Worm (Caenorhabditis elegans): ENCODE measurements around the gene rpl-16.
A peak's percentile ranks its signal among the peaks of the same experiment; 100 is the strongest.

Gene rpl-16

ce11 chrIII:3468384-3468783 is 35.0 kb downstream of the rpl-16 start:
- TF ChIP-seq daf-12 (tag; optimal IDR thresholded peaks at IDR 0.05) (no peak), nhr-237 (tag; optimal IDR thresholded peaks at IDR 0.05) (no peak), jun-1 (tag; optimal IDR thresholded peaks at IDR 0.05) (no peak), ceh-28 (tag; optimal IDR thresholded peaks at IDR 0.05) (no peak), nfya-1 (tag; optimal IDR thresholded peaks at IDR 0.05; ENCODE audit: insufficient read depth) (no peak), lin-15B (tag; optimal IDR thresholded peaks at IDR 0.05) (peak; percentile 7), pqm-1 (tag; optimal IDR thresholded peaks at IDR 0.05) (no peak), elt-1 (tag; optimal IDR thresholded peaks at IDR 0.05) (no peak), fkh-10 (GFP tag; optimal IDR thresholded peaks at IDR 0.05) (no peak), ceh-9 (tag; optimal IDR thresholded peaks at IDR 0.05) (no peak), sea-2 (GFP tag; optimal IDR thresholded peaks at IDR 0.05) (no peak), elt-2 (tag; optimal IDR thresholded peaks at IDR 0.05) (peak; percentile 52), tbx-2 (tag; optimal IDR thresholded peaks at IDR 0.05) (no peak)

- TF ChIP-seq nfya-1 (tag; optimal IDR thresholded peaks at IDR 0.05; ENCODE audit: insufficient read depth), result peak; percentile 93
- no peak for TF ChIP-seq nhr-11 (tag; optimal IDR thresholded peaks at IDR 0.05)
These were observed 36.4 kb downstream of the rpl-16 start for ce11 chrIII:3467013-3467412.

- TF ChIP-seq skn-1 (tag; optimal IDR thresholded peaks at IDR 0.05), result no peak
These were observed 42.0 kb downstream of the rpl-16 start, which contains the start of gene pph-6 for ce11 chrIII:3461403-3461802. Gene pph-6 (plus strand): TSS chrIII:3461703.

DNA sequence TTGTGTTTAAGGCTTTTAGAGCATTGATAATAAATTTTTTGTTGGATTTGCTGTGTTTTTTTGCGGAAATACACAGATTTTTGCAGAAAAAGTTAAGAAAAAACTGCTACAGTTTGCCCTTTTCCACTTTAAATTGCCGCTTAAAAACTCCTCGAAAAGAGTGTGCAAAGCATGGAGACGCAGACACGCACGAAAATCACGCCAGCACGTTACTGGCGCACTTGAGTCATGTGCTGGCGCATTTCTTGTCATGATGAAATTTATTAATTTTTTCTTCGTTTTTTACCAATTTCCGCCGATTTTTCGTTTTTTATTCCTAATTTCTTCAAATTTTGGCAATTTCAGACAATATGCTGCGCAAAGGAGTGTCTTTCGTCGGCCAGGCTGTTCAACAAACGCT is 43.3 kb downstream of the rpl-16 start, which contains the start of gene C34C12.8:
Gene C34C12.8, plus strand, starts transcription at position 346 of the 400 bp plus-strand sequence.
- no peak for TF ChIP-seq unc-39 (tag; optimal IDR thresholded peaks at IDR 0.05)
- peak; percentile 57 for TF ChIP-seq nhr-11 (tag; optimal IDR thresholded peaks at IDR 0.05)
- peak; percentile 1 for TF ChIP-seq pqm-1 (tag; optimal IDR thresholded peaks at IDR 0.05)
- no peak for TF ChIP-seq elt-3 (tag; optimal IDR thresholded peaks at IDR 0.05)
- peak in 1 of 2 experiments; percentile 30 for TF ChIP-seq eor-1 (tag; optimal IDR thresholded peaks at IDR 0.05)
- peak; percentile 91 for TF ChIP-seq lsy-12 (tag; optimal IDR thresholded peaks at IDR 0.05)
- no peak for TF ChIP-seq nhr-237 (tag; optimal IDR thresholded peaks at IDR 0.05)
- TF ChIP-seq sea-2 (GFP tag; optimal IDR thresholded peaks at IDR 0.05), result no peak
- peak; percentile 66 for TF ChIP-seq elt-2 (tag; optimal IDR thresholded peaks at IDR 0.05)
- peak; percentile 6 for TF ChIP-seq unc-62 (GFP tag; optimal IDR thresholded peaks at IDR 0.05)
- TF ChIP-seq nhr-76 (tag; optimal IDR thresholded peaks at IDR 0.05), result peak; percentile 70
- no peak for TF ChIP-seq mdl-1 (tag; optimal IDR thresholded peaks at IDR 0.05)
- peak; percentile 62 for TF ChIP-seq ama-1 (optimal IDR thresholded peaks at IDR 0.05)
- peak; percentile 20 for TF ChIP-seq ZK546.5 (tag; optimal IDR thresholded peaks at IDR 0.05)
- TF ChIP-seq egl-5 (tag; optimal IDR thresholded peaks at IDR 0.05), result peak; percentile 66
- no peak for TF ChIP-seq nhr-12 (tag; optimal IDR thresholded peaks at IDR 0.05)
- peak; percentile 86 for TF ChIP-seq snpc-4 (tag; optimal IDR thresholded peaks at IDR 0.05)
- no peak for TF ChIP-seq ceh-16 (tag; optimal IDR thresholded peaks at IDR 0.05)
- TF ChIP-seq lin-39 (tag; optimal IDR thresholded peaks at IDR 0.05), result peak; percentile 80
- TF ChIP-seq nhr-23 (tag; optimal IDR thresholded peaks at IDR 0.05), result peak; percentile 98
- peak; percentile 94 for TF ChIP-seq nhr-43 (tag; optimal IDR thresholded peaks at IDR 0.05; ENCODE audit: poor library complexity, severe bottlenecking)
- TF ChIP-seq lin-15B (tag; optimal IDR thresholded peaks at IDR 0.05), result peak; percentile 97
- peak; percentile 53 for TF ChIP-seq egl-27 (tag; optimal IDR thresholded peaks at IDR 0.05)
- no peak for TF ChIP-seq fos-1 (tag; optimal IDR thresholded peaks at IDR 0.05)
- peak; percentile 71 for TF ChIP-seq skn-1 (tag; optimal IDR thresholded peaks at IDR 0.05)
- peak; percentile 93 for TF ChIP-seq jun-1 (tag; optimal IDR thresholded peaks at IDR 0.05)
- TF ChIP-seq nhr-77 (tag; optimal IDR thresholded peaks at IDR 0.05), result peak; percentile 83
- TF ChIP-seq mml-1 (tag; optimal IDR thresholded peaks at IDR 0.05), result no peak
- no peak for TF ChIP-seq nhr-67 (tag; optimal IDR thresholded peaks at IDR 0.05)
- peak; percentile 89 for TF ChIP-seq hmg-11 (tag; optimal IDR thresholded peaks at IDR 0.05)
- peak; percentile 94 for TF ChIP-seq nhr-25 (tag; optimal IDR thresholded peaks at IDR 0.05)
- TF ChIP-seq ceh-9 (tag; optimal IDR thresholded peaks at IDR 0.05), result no peak
- TF ChIP-seq zag-1 (tag; optimal IDR thresholded peaks at IDR 0.05), result peak; percentile 37
- TF ChIP-seq tbx-2 (tag; optimal IDR thresholded peaks at IDR 0.05), result peak; percentile 93
- TF ChIP-seq fkh-2 (tag; optimal IDR thresholded peaks at IDR 0.05), result no peak
- no peak for TF ChIP-seq aly-2 (tag; optimal IDR thresholded peaks at IDR 0.05)
- peak; percentile 95 for TF ChIP-seq nfya-1 (tag; optimal IDR thresholded peaks at IDR 0.05; ENCODE audit: insufficient read depth)
- no peak for TF ChIP-seq ztf-11 (tag; optimal IDR thresholded peaks at IDR 0.05)
- TF ChIP-seq ztf-4 (tag; optimal IDR thresholded peaks at IDR 0.05), result peak; percentile 28
- TF ChIP-seq elt-1 (tag; optimal IDR thresholded peaks at IDR 0.05), result peak; percentile 31
- peak; percentile 89 for TF ChIP-seq R02D3.7 (tag; optimal IDR thresholded peaks at IDR 0.05)
- peak; percentile 87 for TF ChIP-seq ceh-28 (tag; optimal IDR thresholded peaks at IDR 0.05)
- no peak for TF ChIP-seq nhr-28 (tag; optimal IDR thresholded peaks at IDR 0.05)
- peak; percentile 95 for TF ChIP-seq pha-4 (tag; optimal IDR thresholded peaks at IDR 0.05)
- peak; percentile 89 for TF ChIP-seq fkh-10 (GFP tag; optimal IDR thresholded peaks at IDR 0.05)
- no peak for TF ChIP-seq daf-12 (tag; optimal IDR thresholded peaks at IDR 0.05)
